Worm (Caenorhabditis elegans) whole organism, early embryonic: Measurements from ENCODE around the gene anp-1.

ENCODE experiments used
- B0310.2 ChIP-seq: sonication (generic microtip); optimal IDR thresholded peaks from 2 replicates; lab custom pipeline; 2016; ENCODE audit warnings: mild to moderate bottlenecking, missing genetic modification characterization, missing compliant biosample characterization
- F13C5.2 ChIP-seq: sonication (generic microtip); optimal IDR thresholded peaks from 2 replicates; lab custom pipeline; 2017; ENCODE audit warnings: mild to moderate bottlenecking, missing genetic modification characterization, inconsistent platforms, missing compliant biosample characterization
- flt-1 ChIP-seq: fragments of 200-800 bp; sonication (Bioruptor generic); IDR thresholded peaks from 2 replicates; pipeline ENCODE4 v1.3.6; 2022; ENCODE audit warnings: missing genetic modification characterization, missing compliant biosample characterization
- sea-1 ChIP-seq: fragments of 200-800 bp; sonication (Bioruptor generic); conservative IDR thresholded peaks from 2 replicates; pipeline ENCODE4 v1.3.6; 2022; ENCODE audit warnings: missing genetic modification characterization, missing compliant biosample characterization
- tra-4 ChIP-seq: sonication (generic microtip); optimal IDR thresholded peaks from 2 replicates; lab custom pipeline; 2017; ENCODE audit warnings: missing genetic modification characterization, missing compliant biosample characterization

ce11 chrV:12818486-12818885 is 40.8 kb upstream of the anp-1 start:
- TF ChIP-seq F13C5.2 (tag; lab: Kevin White, UChicago) = no peak
- no peak for TF ChIP-seq flt-1 (GFP tag; lab: Robert Waterston, UW)
- TF ChIP-seq B0310.2 (tag; lab: Kevin White, UChicago) = no peak
- no peak for TF ChIP-seq tra-4 (tag; lab: Kevin White, UChicago)
- TF ChIP-seq sea-1 (GFP tag; lab: Robert Waterston, UW) = no peak
